Worm (Caenorhabditis elegans): Measurements from ENCODE around the gene mrps-28.

The mrps-28 gene

ce11 chrV:19636194-19636584, 7.8 kb upstream of the mrps-28 start:
- no peak for TF ChIP-seq unc-86 (tag; optimal IDR thresholded peaks at IDR 0.05)
- TF ChIP-seq nhr-85 (tag): peak; percentile 28
- no peak for TF ChIP-seq efl-1 (optimal IDR thresholded peaks at IDR 0.05)
- no peak for TF ChIP-seq efl-1 (GFP tag; optimal IDR thresholded peaks at IDR 0.05 in 1 of 2)

DNA sequence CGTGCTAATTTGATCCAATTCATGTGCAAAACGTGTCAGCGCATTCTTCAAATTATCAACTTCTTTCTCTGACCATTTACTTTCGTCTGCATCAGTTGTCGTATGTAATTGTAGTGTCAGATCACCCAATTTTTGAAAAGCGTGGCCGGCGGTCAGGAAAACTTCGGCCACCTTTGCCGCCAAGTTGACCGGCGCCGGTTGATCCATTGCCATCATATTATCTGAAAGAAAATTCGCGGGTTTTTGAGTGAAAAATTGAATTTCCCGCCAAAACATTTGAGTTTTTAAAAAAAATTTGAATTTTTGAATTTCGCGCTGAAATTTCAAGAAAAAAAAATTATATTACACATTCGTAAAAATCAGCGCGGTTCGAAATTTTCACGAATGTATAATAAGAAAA, 6.1 kb upstream of the mrps-28 start:
- no peak for TF ChIP-seq lin-35 (GFP tag; optimal IDR thresholded peaks at IDR 0.05)
- TF ChIP-seq nhr-71 (tag; optimal IDR thresholded peaks at IDR 0.05): no peak
- TF ChIP-seq lin-15B (tag; optimal IDR thresholded peaks at IDR 0.05): no peak
- TF ChIP-seq mep-1 (tag; optimal IDR thresholded peaks at IDR 0.05): no peak
- TF ChIP-seq efl-1 (optimal IDR thresholded peaks at IDR 0.05): no peak
- TF ChIP-seq efl-1 (GFP tag; optimal IDR thresholded peaks at IDR 0.05 in 1 of 2): no peak
- no peak for TF ChIP-seq nhr-47 (tag; optimal IDR thresholded peaks at IDR 0.05)
- no peak for TF ChIP-seq C34B4.2 (tag; optimal IDR thresholded peaks at IDR 0.05)
- TF ChIP-seq elt-2 (tag; optimal IDR thresholded peaks at IDR 0.05): no peak

DNA sequence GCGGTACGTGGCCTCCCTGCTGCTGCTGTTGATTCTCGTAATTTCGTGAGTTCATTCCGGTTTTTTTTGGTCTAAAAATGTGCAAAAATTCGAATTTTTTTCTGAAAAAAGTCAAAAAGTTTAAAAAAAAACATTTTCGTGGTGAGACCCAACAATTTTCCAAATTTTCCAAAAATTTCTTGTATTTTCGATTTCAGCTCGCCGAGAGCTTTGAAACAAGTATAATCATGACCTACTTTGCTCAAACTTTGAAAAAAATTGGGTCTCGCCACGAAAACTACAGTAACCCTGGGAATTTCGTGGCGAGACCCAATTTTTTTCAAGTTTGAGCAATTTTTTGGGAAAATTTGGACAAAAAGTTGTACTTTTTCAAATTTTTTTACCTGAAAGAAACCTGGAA, 3.2 kb upstream of the mrps-28 start, which contains the start of gene Y43F8C.6:
Gene Y43F8C.6 (minus strand): TSS at position 101 of the 400 bp plus-strand sequence.
- TF ChIP-seq nhr-85 (tag) (peak; percentile 47), lin-14 (GFP tag; optimal IDR thresholded peaks at IDR 0.05) (no peak), lin-39 (tag; optimal IDR thresholded peaks at IDR 0.05) (no peak)

ce11 chrV:19643015-19643414, 1.0 kb upstream of the mrps-28 start:
- TF ChIP-seq sox-4 (tag; optimal IDR thresholded peaks at IDR 0.05) (peak; percentile 28), lin-39 (tag; optimal IDR thresholded peaks at IDR 0.05) (peak; percentile 7), alr-1 (tag; optimal IDR thresholded peaks at IDR 0.05; ENCODE audit: borderline replicate concordance) (no peak), nhr-20 (tag; optimal IDR thresholded peaks at IDR 0.05) (no peak), ceh-90 (tag; optimal IDR thresholded peaks at IDR 0.05) (no peak), snu-23 (GFP tag; optimal IDR thresholded peaks at IDR 0.05) (peak; percentile 81), fkh-10 (GFP tag; optimal IDR thresholded peaks at IDR 0.05) (no peak), mep-1 (tag; optimal IDR thresholded peaks at IDR 0.05) (peak; percentile 77), lin-13 (GFP tag; optimal IDR thresholded peaks at IDR 0.05) (peak; percentile 66), aly-2 (tag; optimal IDR thresholded peaks at IDR 0.05) (no peak), ztf-4 (tag; optimal IDR thresholded peaks at IDR 0.05) (peak; percentile 25), nhr-28 (tag; optimal IDR thresholded peaks at IDR 0.05) (no peak), lsy-2 (tag; optimal IDR thresholded peaks at IDR 0.05) (peak; percentile 79 to 83), fkh-4 (tag; optimal IDR thresholded peaks at IDR 0.05; ENCODE audit: borderline replicate concordance) (no peak), Y116A8C.19 (tag; optimal IDR thresholded peaks at IDR 0.05; ENCODE audit: borderline replicate concordance) (no peak), tlp-1 (tag; optimal IDR thresholded peaks at IDR 0.05) (no peak), efl-3 (GFP tag; optimal IDR thresholded peaks at IDR 0.05) (no peak), elt-3 (tag; optimal IDR thresholded peaks at IDR 0.05) (peak in 2 of 6 experiments; percentile 21 to 58), dpl-1 (GFP tag; optimal IDR thresholded peaks at IDR 0.05) (peak in 2 of 3 experiments; percentile 29 to 40), nhr-237 (tag; optimal IDR thresholded peaks at IDR 0.05) (peak; percentile 42), jun-1 (tag; optimal IDR thresholded peaks at IDR 0.05) (peak; percentile 79), irx-1 (tag; optimal IDR thresholded peaks at IDR 0.05) (peak; percentile 72), unc-130 (tag; optimal IDR thresholded peaks at IDR 0.05) (peak; percentile 7), swsn-7 (tag; optimal IDR thresholded peaks at IDR 0.05) (peak; percentile 77), elt-2 (tag; optimal IDR thresholded peaks at IDR 0.05) (peak; percentile 53), lir-3 (tag; optimal IDR thresholded peaks at IDR 0.05; ENCODE audit: poor library complexity) (no peak), nhr-47 (tag; optimal IDR thresholded peaks at IDR 0.05) (no peak), lin-14 (GFP tag; optimal IDR thresholded peaks at IDR 0.05) (no peak), nhr-77 (tag; optimal IDR thresholded peaks at IDR 0.05) (peak; percentile 75), hlh-17 (GFP tag; optimal IDR thresholded peaks at IDR 0.05; ENCODE audit: borderline replicate concordance) (no peak), sptf-1 (tag; optimal IDR thresholded peaks at IDR 0.05) (no peak), C34B4.2 (tag; optimal IDR thresholded peaks at IDR 0.05) (no peak), xbp-1 (tag; optimal IDR thresholded peaks at IDR 0.05) (peak; percentile 36), nhr-19 (GFP tag; conservative IDR thresholded peaks at IDR 0.05) (peak; percentile 92), grh-1 (GFP tag; IDR thresholded peaks at IDR 0.05) (peak; percentile 62), mdl-1 (tag; optimal IDR thresholded peaks at IDR 0.05) (peak in 1 of 2 experiments; percentile 40), zag-1 (tag; optimal IDR thresholded peaks at IDR 0.05) (no peak), tbx-2 (tag; optimal IDR thresholded peaks at IDR 0.05) (peak; percentile 76), mef-2 (tag; optimal IDR thresholded peaks at IDR 0.05) (no peak), blmp-1 (tag; optimal IDR thresholded peaks at IDR 0.05) (no peak)
